Fruit fly (Drosophila melanogaster): ENCODE measurements around the gene RpS10a.

DNA sequence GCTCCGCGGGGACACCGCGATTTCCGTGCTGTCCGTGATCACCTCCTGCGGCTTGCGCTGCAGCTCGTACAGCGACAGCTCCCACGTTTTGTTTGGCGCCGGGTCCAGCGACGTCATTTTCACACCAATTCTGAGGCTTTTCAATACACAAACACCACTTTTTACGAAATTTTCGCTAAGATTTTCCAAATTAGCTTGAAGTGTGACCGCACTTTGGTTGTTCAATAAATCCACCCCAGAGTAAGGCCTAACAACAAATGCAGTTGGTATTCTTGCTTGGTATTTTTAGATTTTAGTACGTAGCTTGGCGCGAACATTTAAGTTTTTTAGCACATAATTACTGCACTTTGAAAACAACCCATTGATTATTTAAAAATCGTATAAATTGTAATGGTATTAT is 29.2 kb downstream of the RpS10a start, which contains the start of gene Sce:
- TF ChIP-seq Abd-B (GFP tag; optimal IDR thresholded peaks at IDR 0.05) (no peak), CG7372 (GFP tag; IDR thresholded peaks at IDR 0.05) (no peak), CG6689 (GFP tag; IDR thresholded peaks at IDR 0.05) (no peak), CG12942 (GFP tag; optimal IDR thresholded peaks at IDR 0.05) (no peak), CG34422 (GFP tag; IDR thresholded peaks at IDR 0.05) (no peak), croc (GFP tag; conservative IDR thresholded peaks at IDR 0.05) (no peak), H15 (GFP tag; IDR thresholded peaks at IDR 0.05) (no peak), insv (GFP tag; optimal IDR thresholded peaks at IDR 0.05) (no peak), CG8478 (optimal IDR thresholded peaks at IDR 0.05) (no peak)
